Worm (Caenorhabditis elegans): ENCODE measurements around the gene cas-1.

The cas-1 gene

DNA sequence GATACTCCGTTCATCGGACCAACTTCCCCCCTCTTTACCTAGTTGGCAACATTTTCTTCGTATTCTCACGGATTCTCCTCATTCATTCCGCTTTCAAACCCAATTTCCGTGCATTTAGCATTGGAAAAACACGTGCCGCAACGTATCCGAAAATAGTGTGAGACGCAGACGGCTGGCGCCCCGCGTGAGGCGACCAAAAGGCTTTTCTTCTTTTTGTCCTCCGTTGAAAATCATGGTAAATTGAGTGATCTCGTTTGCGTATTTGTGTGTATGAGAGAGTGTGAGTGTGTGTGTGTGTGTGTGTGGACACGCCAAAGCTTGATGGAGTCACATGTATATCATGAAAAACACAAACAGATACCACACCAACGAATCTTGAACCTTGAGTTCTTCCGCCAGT lies 16.6 kb downstream of the cas-1 start (continued):
- TF ChIP-seq nhr-41 (GFP tag; IDR thresholded peaks at IDR 0.05) (no peak), hlh-30 (tag; optimal IDR thresholded peaks at IDR 0.05; ENCODE audit: insufficient read depth) (peak; percentile 99), mdt-29 (GFP tag; IDR thresholded peaks at IDR 0.05) (peak; percentile 84)

DNA sequence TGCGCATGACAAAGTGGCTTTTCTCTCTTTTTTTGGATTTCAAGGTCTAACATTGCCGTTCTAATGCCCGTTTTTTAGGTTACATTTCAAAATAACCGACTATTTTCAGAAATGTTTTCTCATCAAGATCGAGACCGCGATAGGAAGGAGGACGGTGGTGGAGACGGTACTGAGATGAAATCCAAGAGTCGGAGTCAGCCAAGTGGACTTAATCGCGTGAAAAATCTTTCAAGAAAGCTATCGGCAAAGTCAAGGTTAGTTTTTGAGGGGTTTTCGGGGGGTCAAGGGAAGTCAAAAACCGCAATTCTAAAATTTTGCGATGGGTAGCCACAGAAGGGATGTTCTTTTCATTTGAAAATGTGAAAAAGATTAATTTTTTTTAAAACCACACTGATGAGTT lies 17.5 kb downstream of the cas-1 start, which contains the start of gene aak-2:
aak-2 (plus strand) TSS at position 110 of the 400 bp plus-strand sequence.
- TF ChIP-seq nhr-25 (tag; optimal IDR thresholded peaks at IDR 0.05; ENCODE audit: borderline replicate concordance, insufficient read depth) (no peak), lin-13 (GFP tag; optimal IDR thresholded peaks at IDR 0.05) (no peak), saeg-2 (GFP tag; IDR thresholded peaks at IDR 0.05) (no peak), hlh-30 (tag; optimal IDR thresholded peaks at IDR 0.05; ENCODE audit: insufficient read depth) (no peak), Y75B8A.6 (GFP tag; IDR thresholded peaks at IDR 0.05) (no peak), ztf-7 (tag; optimal IDR thresholded peaks at IDR 0.05) (no peak), lim-7 (GFP tag; IDR thresholded peaks at IDR 0.05) (no peak), fos-1 (tag; optimal IDR thresholded peaks at IDR 0.05) (no peak), hmg-1.1 (GFP tag; IDR thresholded peaks at IDR 0.05) (no peak), daf-19 (GFP tag; conservative IDR thresholded peaks at IDR 0.05) (no peak), mep-1 (tag; optimal IDR thresholded peaks at IDR 0.05) (no peak), aha-1 (tag) (peak; percentile 15), nhr-237 (tag; optimal IDR thresholded peaks at IDR 0.05) (no peak), zfp-3 (GFP tag; conservative IDR thresholded peaks at IDR 0.05) (no peak), unc-62 (GFP tag; optimal IDR thresholded peaks at IDR 0.05 in 1 of 2) (peak in 1 of 2 experiments; percentile 41), unc-62 (tag; optimal IDR thresholded peaks at IDR 0.05) (no peak), ceh-20 (GFP tag; IDR thresholded peaks at IDR 0.05) (no peak), ceh-62 (tag; optimal IDR thresholded peaks at IDR 0.05) (no peak)

DNA sequence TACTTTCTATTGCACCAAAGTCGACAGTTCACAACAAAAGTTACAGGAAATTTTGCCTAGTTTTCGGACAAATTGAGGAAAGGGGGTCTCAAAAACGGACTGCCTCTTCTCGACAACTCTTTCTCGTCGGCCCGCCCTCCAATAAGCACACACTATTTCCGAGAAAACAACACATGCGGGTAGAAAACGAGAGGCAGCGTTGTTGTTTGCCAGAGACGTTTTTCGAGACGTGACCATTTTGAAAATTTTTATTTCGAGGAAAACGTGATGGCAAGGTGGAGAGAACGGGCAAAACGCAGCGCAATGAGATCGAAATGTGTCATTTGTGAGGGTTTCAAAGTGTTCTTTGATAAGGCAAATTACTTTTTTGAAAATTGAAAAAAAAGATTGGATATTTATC lies 20.0 kb downstream of the cas-1 start:
- TF ChIP-seq egl-43 (GFP tag; IDR thresholded peaks at IDR 0.05) (no peak), egl-27 (tag; optimal IDR thresholded peaks at IDR 0.05) (no peak), lin-29 (GFP tag; IDR thresholded peaks at IDR 0.05) (no peak), nhr-77 (tag; optimal IDR thresholded peaks at IDR 0.05) (no peak), aly-2 (tag; optimal IDR thresholded peaks at IDR 0.05) (no peak), lim-7 (GFP tag; IDR thresholded peaks at IDR 0.05) (0 out of 2 replicates have a peak, but pooled peaks have one; percentile 7), dmd-8 (GFP tag; IDR thresholded peaks at IDR 0.05) (no peak), nhr-111 (GFP tag; optimal IDR thresholded peaks at IDR 0.05) (no peak), cey-2 (tag; optimal IDR thresholded peaks at IDR 0.05; ENCODE audit: borderline replicate concordance, insufficient read depth) (no peak), zip-2 (tag; optimal IDR thresholded peaks at IDR 0.05) (no peak), ZK337.2 (GFP tag; IDR thresholded peaks at IDR 0.05) (no peak), vab-7 (GFP tag; IDR thresholded peaks at IDR 0.05) (no peak), R02D3.7 (tag; optimal IDR thresholded peaks at IDR 0.05) (no peak), lin-39 (tag; optimal IDR thresholded peaks at IDR 0.05) (no peak), fkh-10 (GFP tag; optimal IDR thresholded peaks at IDR 0.05) (peak; percentile 8), nhr-11 (tag; optimal IDR thresholded peaks at IDR 0.05) (peak; percentile 65), lin-15B (tag; optimal IDR thresholded peaks at IDR 0.05) (no peak), mdt-29 (GFP tag; IDR thresholded peaks at IDR 0.05) (no peak), ceh-32 (tag; optimal IDR thresholded peaks at IDR 0.05; ENCODE audit: poor library complexity) (no peak), F10B5.3 (tag; optimal IDR thresholded peaks at IDR 0.05) (no peak), pha-4 (GFP tag; IDR thresholded peaks at IDR 0.05) (no peak), pha-4 (tag; optimal IDR thresholded peaks at IDR 0.05) (no peak), lin-38 (GFP tag; IDR thresholded peaks at IDR 0.05) (no peak), nhr-25 (tag; optimal IDR thresholded peaks at IDR 0.05; ENCODE audit: borderline replicate concordance, insufficient read depth) (no peak), dpl-1 (GFP tag; optimal IDR thresholded peaks at IDR 0.05) (no peak), Y105C5A.15 (GFP tag; IDR thresholded peaks at IDR 0.05) (no peak), dve-1 (tag; optimal IDR thresholded peaks at IDR 0.05; ENCODE audit: insufficient read depth) (no peak), set-16 (GFP tag; IDR thresholded peaks at IDR 0.05) (no peak), duxl-1 (tag; optimal IDR thresholded peaks at IDR 0.05; ENCODE audit: poor library complexity) (peak; percentile 5), daf-16 (GFP tag; optimal IDR thresholded peaks at IDR 0.05) (no peak), daf-16 (tag; optimal IDR thresholded peaks at IDR 0.05) (peak; percentile 57), arid-1 (GFP tag; conservative IDR thresholded peaks at IDR 0.05) (no peak)
